Fruit fly (Drosophila melanogaster) whole organism, adult: Measurements from ENCODE around the gene CG46516.
"Not testable (repeated sequence)": the region's sequence is repeated elsewhere in the genome, so short reads cannot be mapped to it uniquely, and the experiment has no call there.

Experiments
- bab1 ChIP-seq: fragments of 200-800 bp; sonication (Bioruptor generic); optimal IDR thresholded peaks from 3 replicates; lab custom pipeline; 2019; ENCODE audit warnings: missing biosample characterization, mild to moderate bottlenecking, missing genetic modification characterization, moderate library complexity
- kay ChIP-seq: fragments of 200-800 bp; sonication (Bioruptor generic); peaks from one replicate; lab custom pipeline; 2016; ENCODE audit warnings: missing biosample characterization, missing genetic modification characterization, borderline replicate concordance
- tj ChIP-seq: fragments of 200-800 bp; sonication (Bioruptor generic); optimal IDR thresholded peaks from 3 replicates; lab custom pipeline; 2017; ENCODE audit warnings: missing biosample characterization, mild to moderate bottlenecking, missing genetic modification characterization, moderate library complexity

DNA sequence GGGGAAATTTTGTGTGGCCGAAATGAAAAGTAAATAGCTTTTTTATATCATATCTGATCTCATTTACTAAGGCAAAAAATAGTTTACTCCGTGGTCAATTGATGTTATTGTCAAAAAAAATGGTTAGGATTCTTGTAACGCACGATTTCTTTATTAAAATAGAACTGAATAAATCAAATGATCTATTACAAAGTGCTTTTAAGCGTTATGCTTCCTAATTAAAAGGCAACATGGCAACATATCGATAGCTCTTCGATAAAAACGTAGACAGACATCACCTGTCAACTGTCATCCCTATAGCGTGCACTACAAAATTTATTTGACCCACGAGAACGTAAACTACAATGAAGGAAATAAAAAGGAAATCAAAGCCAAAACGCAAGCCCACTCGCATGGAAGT, 10.2 kb upstream of the CG46516 start, which contains the start of gene CG46515:
- TF ChIP-seq tj; bab1 (GFP tag; lab: Kevin White, UChicago); kay (GFP tag; lab: Kevin White, UChicago): not testable (repeated sequence)
